Worm (Caenorhabditis elegans): Measurements from ENCODE around the gene lurp-1.

Gene lurp-1

ce11 chrII:10851110-10851509 lies 29.6 kb upstream of the lurp-1 start (continued):
- peak; percentile 99 for TF ChIP-seq lin-14 (GFP tag; optimal IDR thresholded peaks at IDR 0.05)
- no peak for TF ChIP-seq unc-130 (tag; optimal IDR thresholded peaks at IDR 0.05)
- no peak for TF ChIP-seq fkh-10 (GFP tag; optimal IDR thresholded peaks at IDR 0.05)
- TF ChIP-seq ces-1 (GFP tag; optimal IDR thresholded peaks at IDR 0.05), result no peak
- TF ChIP-seq jun-1 (tag; optimal IDR thresholded peaks at IDR 0.05), result peak; percentile 47
- TF ChIP-seq aha-1 (tag; optimal IDR thresholded peaks at IDR 0.05), result peak; percentile 62
- TF ChIP-seq swsn-7 (tag; optimal IDR thresholded peaks at IDR 0.05), result peak; percentile 68
- peak; percentile 71 for TF ChIP-seq nhr-47 (tag; optimal IDR thresholded peaks at IDR 0.05)
- no peak for TF ChIP-seq ceh-90 (tag; optimal IDR thresholded peaks at IDR 0.05)
- peak; percentile 76 for TF ChIP-seq C04F5.9 (tag; optimal IDR thresholded peaks at IDR 0.05)
- TF ChIP-seq ets-5 (GFP tag; IDR thresholded peaks at IDR 0.05), result no peak
- TF ChIP-seq mep-1 (tag; optimal IDR thresholded peaks at IDR 0.05), result peak; percentile 89
- no peak for TF ChIP-seq mab-9 (GFP tag; IDR thresholded peaks at IDR 0.05)
- TF ChIP-seq mef-2 (tag; optimal IDR thresholded peaks at IDR 0.05), result no peak
- TF ChIP-seq C16A3.4 (tag; optimal IDR thresholded peaks at IDR 0.05), result peak; percentile 39
- peak; percentile 35 to 61 (median 55) for TF ChIP-seq dpl-1 (GFP tag; optimal IDR thresholded peaks at IDR 0.05)
- no peak for TF ChIP-seq sox-4 (tag; optimal IDR thresholded peaks at IDR 0.05)
- TF ChIP-seq lin-35 (GFP tag; optimal IDR thresholded peaks at IDR 0.05), result peak; percentile 68 to 80
- TF ChIP-seq nhr-84 (tag; optimal IDR thresholded peaks at IDR 0.05), result no peak
- no peak for TF ChIP-seq vab-15 (tag; optimal IDR thresholded peaks at IDR 0.05)
- TF ChIP-seq sup-37 (GFP tag; optimal IDR thresholded peaks at IDR 0.05), result no peak
- TF ChIP-seq efl-1 (optimal IDR thresholded peaks at IDR 0.05), result peak; percentile 65 to 67
- TF ChIP-seq efl-1 (GFP tag; optimal IDR thresholded peaks at IDR 0.05 in 1 of 2), result peak; percentile 56 to 95
- TF ChIP-seq ceh-88 (GFP tag; IDR thresholded peaks at IDR 0.05), result peak; percentile 55
- peak; percentile 51 for TF ChIP-seq lir-3 (tag; optimal IDR thresholded peaks at IDR 0.05; ENCODE audit: poor library complexity)
- peak; percentile 87 for TF ChIP-seq snu-23 (GFP tag; optimal IDR thresholded peaks at IDR 0.05)
- peak; percentile 24 for TF ChIP-seq isw-1 (GFP tag; IDR thresholded peaks at IDR 0.05)
- peak; percentile 63 for TF ChIP-seq skn-1 (tag; optimal IDR thresholded peaks at IDR 0.05)
- no peak for TF ChIP-seq nhr-237 (tag; optimal IDR thresholded peaks at IDR 0.05)
- peak; percentile 59 for TF ChIP-seq egl-13 (tag; optimal IDR thresholded peaks at IDR 0.05)
- TF ChIP-seq xbp-1 (tag; optimal IDR thresholded peaks at IDR 0.05), result peak; percentile 55
- TF ChIP-seq lsy-2 (tag; optimal IDR thresholded peaks at IDR 0.05), result peak; percentile 65 to 72
- TF ChIP-seq alr-1 (tag; optimal IDR thresholded peaks at IDR 0.05; ENCODE audit: borderline replicate concordance), result no peak
- TF ChIP-seq ztf-11 (tag; optimal IDR thresholded peaks at IDR 0.05), result peak in 1 of 2 experiments; percentile 71
- TF ChIP-seq nhr-90 (tag; optimal IDR thresholded peaks at IDR 0.05; ENCODE audit: poor library complexity), result peak; percentile 82
- TF ChIP-seq Y116A8C.19 (tag; optimal IDR thresholded peaks at IDR 0.05; ENCODE audit: borderline replicate concordance), result no peak
- TF ChIP-seq nhr-28 (tag; optimal IDR thresholded peaks at IDR 0.05), result no peak
- TF ChIP-seq nhr-85 (tag), result peak; percentile 97
- TF ChIP-seq ceh-8 (GFP tag; optimal IDR thresholded peaks at IDR 0.05), result no peak
- no peak for TF ChIP-seq ama-1 (optimal IDR thresholded peaks at IDR 0.05)
- peak; percentile 84 for TF ChIP-seq nhr-20 (tag; optimal IDR thresholded peaks at IDR 0.05)
- TF ChIP-seq irx-1 (tag; optimal IDR thresholded peaks at IDR 0.05), result peak; percentile 61
- TF ChIP-seq dsc-1 (tag; optimal IDR thresholded peaks at IDR 0.05), result peak; percentile 24
- TF ChIP-seq nhr-71 (tag; optimal IDR thresholded peaks at IDR 0.05), result peak; percentile 90

- no peak for TF ChIP-seq snu-23 (GFP tag; optimal IDR thresholded peaks at IDR 0.05)
- no peak for TF ChIP-seq F16B12.6 (tag; optimal IDR thresholded peaks at IDR 0.05)
- no peak for TF ChIP-seq isw-1 (GFP tag; IDR thresholded peaks at IDR 0.05)
- no peak for TF ChIP-seq nhr-84 (tag; optimal IDR thresholded peaks at IDR 0.05)
- TF ChIP-seq nhr-12 (tag; optimal IDR thresholded peaks at IDR 0.05), result no peak
- no peak for TF ChIP-seq unc-30 (tag; optimal IDR thresholded peaks at IDR 0.05)
- TF ChIP-seq fkh-10 (GFP tag; optimal IDR thresholded peaks at IDR 0.05), result no peak
- no peak for TF ChIP-seq sptf-1 (tag; optimal IDR thresholded peaks at IDR 0.05)
- no peak for TF ChIP-seq lin-13 (GFP tag; optimal IDR thresholded peaks at IDR 0.05)
- no peak for TF ChIP-seq xbp-1 (tag; optimal IDR thresholded peaks at IDR 0.05)
- no peak for TF ChIP-seq efl-3 (GFP tag; optimal IDR thresholded peaks at IDR 0.05)
- TF ChIP-seq C04F5.9 (tag; optimal IDR thresholded peaks at IDR 0.05), result no peak
- no peak for TF ChIP-seq mab-9 (GFP tag; IDR thresholded peaks at IDR 0.05)
- no peak for TF ChIP-seq pqm-1 (tag; optimal IDR thresholded peaks at IDR 0.05)
- no peak for TF ChIP-seq irx-1 (tag; optimal IDR thresholded peaks at IDR 0.05)
Measured at ce11 chrII:10852880-10853279, 27.8 kb upstream of the lurp-1 start.
